Fruit fly (Drosophila melanogaster) Kc167 (cell line): Measurements from ENCODE around the gene CG31875.

ENCODE experiments used
- Myc ChIP-seq: fragments of >200 bp; optimal IDR thresholded peaks from 2 replicates; lab custom pipeline; 2017; ENCODE audit warnings: missing external identifiers
- Sin3A ChIP-seq: fragments of >200 bp; optimal IDR thresholded peaks from 2 replicates; lab custom pipeline; 2018; ENCODE audit warnings: missing external identifiers
- h ChIP-seq: fragments of >200 bp; optimal IDR thresholded peaks from 3 replicates; lab custom pipeline; 2018; ENCODE audit warnings: missing external identifiers
- insv ChIP-seq: fragments of >200 bp; optimal IDR thresholded peaks from 3 replicates; lab custom pipeline; 2018; ENCODE audit warnings: missing external identifiers
- psq ChIP-seq: fragments of >200 bp; optimal IDR thresholded peaks from 2 replicates; lab custom pipeline; 2017; ENCODE audit warnings: missing external identifiers
- ttk ChIP-seq: sonication (Bioruptor generic); optimal IDR thresholded peaks from 2 replicates; lab custom pipeline; 2017; ENCODE audit warnings: missing external identifiers

CG31875 gene

dm6 chr2L:9968201-9968727 is 34.3 kb downstream of the CG31875 start:
- TF ChIP-seq insv (lab: Kevin White, UChicago) (no peak), h (lab: Kevin White, UChicago) (no peak), psq (lab: Kevin White, UChicago) (no peak), Sin3A (lab: Kevin White, UChicago) (no peak), Myc (no peak), ttk (lab: Kevin White, UChicago) (no peak)

dm6 chr2L:9966983-9967737 is 35.4 kb downstream of the CG31875 start, which contains the start of the genes Dref and RpL13:
Dref (minus strand) TSS chr2L:9967229.
RpL13 (plus strand) TSS chr2L:9967313.
- TF ChIP-seq insv (lab: Kevin White, UChicago) (no peak), Sin3A (lab: Kevin White, UChicago) (no peak), ttk (lab: Kevin White, UChicago) (no peak), Myc (no peak), h (lab: Kevin White, UChicago) (no peak), psq (lab: Kevin White, UChicago) (no peak)

- no peak for TF ChIP-seq Myc
- TF ChIP-seq h (lab: Kevin White, UChicago): no peak
- no peak for TF ChIP-seq psq (lab: Kevin White, UChicago)
- TF ChIP-seq ttk (lab: Kevin White, UChicago): no peak
- no peak for TF ChIP-seq Sin3A (lab: Kevin White, UChicago)
- TF ChIP-seq insv (lab: Kevin White, UChicago): no peak
Observed at dm6 chr2L:9963603-9964042, 38.9 kb downstream of the CG31875 start, which contains the start of gene CG5850. CG5850 (minus strand) TSS chr2L:9963949.

dm6 chr2L:9960758-9961157 is 41.8 kb downstream of the CG31875 start:
- TF ChIP-seq h (lab: Kevin White, UChicago) (no peak), psq (lab: Kevin White, UChicago) (no peak), Myc (no peak), Sin3A (lab: Kevin White, UChicago) (no peak), insv (lab: Kevin White, UChicago) (no peak), ttk (lab: Kevin White, UChicago) (no peak)

- TF ChIP-seq ttk (lab: Kevin White, UChicago): no peak
- no peak for TF ChIP-seq h (lab: Kevin White, UChicago)
- no peak for TF ChIP-seq insv (lab: Kevin White, UChicago)
- no peak for TF ChIP-seq psq (lab: Kevin White, UChicago)
- TF ChIP-seq Myc: no peak
- no peak for TF ChIP-seq Sin3A (lab: Kevin White, UChicago)
Observed at dm6 chr2L:9956993-9957652, 45.4 kb downstream of the CG31875 start, which contains the start of the genes CG4658 and CG5846. CG4658 (plus strand) TSS chr2L:9957132. CG5846 (minus strand) TSS chr2L:9957237.

- TF ChIP-seq Sin3A (lab: Kevin White, UChicago) (no peak), ttk (lab: Kevin White, UChicago) (no peak), h (lab: Kevin White, UChicago) (no peak), insv (lab: Kevin White, UChicago) (no peak), psq (lab: Kevin White, UChicago) (no peak), Myc (no peak)
Observed at dm6 chr2L:9954696-9955095, 47.8 kb downstream of the CG31875 start.

dm6 chr2L:9954119-9954518 is 48.4 kb downstream of the CG31875 start, which contains the start of the genes CG13126 and CG4709:
CG13126 (minus strand) TSS chr2L:9954181.
CG4709 (plus strand) TSS chr2L:9954325.
- no peak for TF ChIP-seq ttk (lab: Kevin White, UChicago)
- TF ChIP-seq h (lab: Kevin White, UChicago): no peak
- TF ChIP-seq Myc: no peak
- TF ChIP-seq Sin3A (lab: Kevin White, UChicago): no peak
- no peak for TF ChIP-seq insv (lab: Kevin White, UChicago)
- TF ChIP-seq psq (lab: Kevin White, UChicago): no peak

- TF ChIP-seq psq (lab: Kevin White, UChicago): no peak
- TF ChIP-seq insv (lab: Kevin White, UChicago): no peak
- TF ChIP-seq Sin3A (lab: Kevin White, UChicago): no peak
- TF ChIP-seq ttk (lab: Kevin White, UChicago): no peak
- TF ChIP-seq h (lab: Kevin White, UChicago): no peak
- TF ChIP-seq Myc: no peak
Observed at dm6 chr2L:9949178-9950062, 53.1 kb downstream of the CG31875 start.

- TF ChIP-seq h (lab: Kevin White, UChicago): no peak
- no peak for TF ChIP-seq Myc
- TF ChIP-seq insv (lab: Kevin White, UChicago): no peak
- no peak for TF ChIP-seq psq (lab: Kevin White, UChicago)
- TF ChIP-seq ttk (lab: Kevin White, UChicago): no peak
- no peak for TF ChIP-seq Sin3A (lab: Kevin White, UChicago)
Observed at dm6 chr2L:9948520-9948858, 54.0 kb downstream of the CG31875 start.

dm6 chr2L:9947738-9948519 is 54.6 kb downstream of the CG31875 start:
- no peak for TF ChIP-seq Sin3A (lab: Kevin White, UChicago)
- TF ChIP-seq h (lab: Kevin White, UChicago): no peak
- no peak for TF ChIP-seq Myc
- TF ChIP-seq ttk (lab: Kevin White, UChicago): no peak
- TF ChIP-seq insv (lab: Kevin White, UChicago): no peak
- TF ChIP-seq psq (lab: Kevin White, UChicago): no peak
